Worm (Caenorhabditis elegans): ENCODE results near the gene slcf-2.

DNA sequence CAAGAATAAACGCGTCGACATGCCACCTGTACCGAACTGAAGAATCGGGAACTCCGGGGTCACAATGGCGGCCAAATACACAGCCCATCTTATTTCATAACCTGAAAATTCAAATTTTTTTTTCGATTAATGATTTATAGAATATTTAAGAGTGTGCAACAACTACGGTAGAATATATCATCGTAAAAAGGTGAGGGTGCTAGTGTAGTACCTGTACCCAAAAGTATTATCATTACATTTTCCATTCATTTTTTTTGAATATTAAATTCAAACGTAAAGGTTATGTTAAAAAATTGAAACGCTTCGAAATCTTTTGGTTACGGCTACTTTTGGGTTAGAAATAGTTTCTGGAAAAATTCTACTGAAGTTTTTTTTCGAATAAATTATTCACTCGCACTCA lies 36.4 kb downstream of the slcf-2 start, which contains the start of gene ZK813.4:
- no peak for TF ChIP-seq W03F9.2 (tag; optimal IDR thresholded peaks at IDR 0.05)
- TF ChIP-seq him-1 (tag; optimal IDR thresholded peaks at IDR 0.05), result no peak

All from whole organism, L4/young adult.